Worm (Caenorhabditis elegans) whole organism, mixed stage, embryonic: ENCODE data around the gene mrpl-28.

Source experiments
- M03D4.4 ChIP-seq: sonication (generic microtip); optimal IDR thresholded peaks from 2 replicates; lab custom pipeline; 2017; ENCODE audit warnings: mild to moderate bottlenecking, missing genetic modification characterization, missing compliant biosample characterization
- bed-3 ChIP-seq: fragments of 200-800 bp; sonication (Bioruptor generic); optimal IDR thresholded peaks from 3 replicates; lab custom pipeline; 2018; ENCODE audit warnings: mild to moderate bottlenecking, missing genetic modification characterization, moderate library complexity, missing compliant biosample characterization
- blmp-1 ChIP-seq: fragments of 150-350 bp; optimal IDR thresholded peaks from 2 replicates; lab custom pipeline; 2014; ENCODE audit warnings: missing biosample characterization, missing genetic modification characterization
- ceh-39 ChIP-seq: fragments of 150-350 bp; optimal IDR thresholded peaks from 2 replicates; lab custom pipeline; 2014; ENCODE audit warnings: missing biosample characterization, missing genetic modification characterization
- ceh-43 ChIP-seq: fragments of 200-800 bp; sonication (Bioruptor generic); optimal IDR thresholded peaks from 2 replicates; lab custom pipeline; 2018; ENCODE audit warnings: mild to moderate bottlenecking, missing genetic modification characterization, moderate library complexity, missing compliant biosample characterization
- ceh-83 ChIP-seq: fragments of 200-800 bp; sonication (Bioruptor generic); optimal IDR thresholded peaks from 2 replicates; lab custom pipeline; 2018; ENCODE audit warnings: mild to moderate bottlenecking, missing genetic modification characterization, missing compliant biosample characterization
- ces-1 ChIP-seq: fragments of 150-350 bp; optimal IDR thresholded peaks from 2 replicates; lab custom pipeline; 2014; ENCODE audit warnings: missing biosample characterization, missing genetic modification reagents, missing genetic modification characterization
- cnd-1 ChIP-seq: fragments of 200-800 bp; sonication (Bioruptor generic); optimal IDR thresholded peaks from 2 replicates; lab custom pipeline; 2018; ENCODE audit warnings: mild to moderate bottlenecking, missing genetic modification characterization, missing compliant biosample characterization
- drap-1 ChIP-seq: fragments of 200-800 bp; sonication (Bioruptor generic); optimal IDR thresholded peaks from 3 replicates; lab custom pipeline; 2018; ENCODE audit warnings: mild to moderate bottlenecking, missing genetic modification characterization, missing compliant biosample characterization
- elt-3 ChIP-seq: fragments of 150-350 bp; optimal IDR thresholded peaks from 2 replicates; lab custom pipeline; 2014; ENCODE audit warnings: missing biosample characterization, missing genetic modification characterization
- flh-1 ChIP-seq: fragments of 200-800 bp; sonication (Bioruptor generic); optimal IDR thresholded peaks from 2 replicates; lab custom pipeline; 2018; ENCODE audit warnings: mild to moderate bottlenecking, missing genetic modification characterization, moderate library complexity, missing compliant biosample characterization
- ham-2 ChIP-seq: fragments of 200-800 bp; sonication (Bioruptor generic); optimal IDR thresholded peaks from 2 replicates; lab custom pipeline; 2018; ENCODE audit warnings: mild to moderate bottlenecking, missing genetic modification characterization, missing compliant biosample characterization
- hlh-1 ChIP-seq: fragments of 150-350 bp; optimal IDR thresholded peaks from 2 replicates; lab custom pipeline; 2014; ENCODE audit warnings: missing biosample characterization, missing genetic modification reagents, missing genetic modification characterization
- lin-13 ChIP-seq: fragments of 150-350 bp; optimal IDR thresholded peaks from 2 replicates; lab custom pipeline; 2014; ENCODE audit warnings: missing biosample characterization, missing genetic modification characterization
- lin-32 ChIP-seq: fragments of 200-800 bp; sonication (Bioruptor generic); optimal IDR thresholded peaks from 2 replicates; lab custom pipeline; 2018; ENCODE audit warnings: mild to moderate bottlenecking, missing genetic modification characterization, missing compliant biosample characterization
- lsy-2 ChIP-seq: fragments of 150-350 bp; optimal IDR thresholded peaks from 2 replicates; lab custom pipeline; 2014; ENCODE audit warnings: missing biosample characterization, missing genetic modification characterization
- mep-1 ChIP-seq: fragments of 150-350 bp; optimal IDR thresholded peaks from 2 replicates; lab custom pipeline; 2017; ENCODE audit warnings: missing biosample characterization, missing genetic modification reagents, missing genetic modification characterization, inconsistent platforms
- mls-2 ChIP-seq: sonication (generic microtip); optimal IDR thresholded peaks from 2 replicates; lab custom pipeline; 2016; ENCODE audit warnings: mild to moderate bottlenecking, missing genetic modification characterization, moderate library complexity, missing compliant biosample characterization
- nhr-12 ChIP-seq: fragments of 150-350 bp; optimal IDR thresholded peaks from 2 replicates; lab custom pipeline; 2014; ENCODE audit warnings: missing biosample characterization, missing genetic modification characterization
- nhr-2 ChIP-seq: fragments of 150-350 bp; optimal IDR thresholded peaks from 2 replicates; lab custom pipeline; 2014; ENCODE audit warnings: missing biosample characterization, missing genetic modification characterization
- nhr-237 ChIP-seq: fragments of 150-350 bp; optimal IDR thresholded peaks from 2 replicates; lab custom pipeline; 2014; ENCODE audit warnings: missing biosample characterization, missing genetic modification characterization
- nhr-28 ChIP-seq: fragments of 150-350 bp; optimal IDR thresholded peaks from 2 replicates; lab custom pipeline; 2014; ENCODE audit warnings: missing biosample characterization, missing genetic modification characterization
- nhr-76 ChIP-seq: sonication (generic microtip); optimal IDR thresholded peaks from 2 replicates; lab custom pipeline; 2017; ENCODE audit warnings: missing biosample characterization, missing genetic modification characterization
- pha-4 ChIP-seq: fragments of 150-350 bp; optimal IDR thresholded peaks from 2 replicates; lab custom pipeline; 2018; ENCODE audit warnings: missing biosample characterization, missing genetic modification reagents, missing genetic modification characterization
- sem-2 ChIP-seq: fragments of 200-800 bp; sonication (Bioruptor generic); optimal IDR thresholded peaks from 2 replicates; lab custom pipeline; 2018; ENCODE audit warnings: mild to moderate bottlenecking, missing genetic modification characterization, missing compliant biosample characterization
- sptf-1 ChIP-seq: sonication (generic microtip); optimal IDR thresholded peaks from 2 replicates; lab custom pipeline; 2017; ENCODE audit warnings: mild to moderate bottlenecking, missing genetic modification characterization, moderate library complexity, missing compliant biosample characterization
- unc-120 ChIP-seq: sonication (generic microtip); optimal IDR thresholded peaks from 2 replicates; lab custom pipeline; 2017; ENCODE audit warnings: missing genetic modification characterization, missing compliant biosample characterization; ENCODE audit not compliant: poor library complexity, severe bottlenecking
- unc-62 ChIP-seq: fragments of 150-350 bp; optimal IDR thresholded peaks from 2 replicates; lab custom pipeline; 2014; ENCODE audit warnings: missing biosample characterization, missing genetic modification reagents, missing genetic modification characterization
- zip-8 ChIP-seq: fragments of 150-350 bp; optimal IDR thresholded peaks from 2 replicates; lab custom pipeline; 2014; ENCODE audit warnings: missing biosample characterization, missing genetic modification characterization
- ztf-11 ChIP-seq: fragments of 150-350 bp; optimal IDR thresholded peaks from 2 replicates; lab custom pipeline; 2014; ENCODE audit warnings: missing biosample characterization, missing genetic modification characterization

Gene mrpl-28

ce11 chrII:159294-159922 is 3.6 kb upstream of the mrpl-28 start:
- TF ChIP-seq ceh-39 (tag; lab: Kevin White, UChicago) (peak; percentile 89), lsy-2 (tag; lab: Kevin White, UChicago) (peak; percentile 54), nhr-237 (tag; lab: Kevin White, UChicago) (no peak), hlh-1 (peak; percentile 68), unc-62 (peak; percentile 51), unc-120 (tag; lab: Kevin White, UChicago) (peak; percentile 10), pha-4 (tag; lab: Kevin White, UChicago) (peak; percentile 26), ceh-83 (no peak)

ce11 chrII:158004-158731 is 2.4 kb upstream of the mrpl-28 start:
- TF ChIP-seq blmp-1 (tag; lab: Kevin White, UChicago) (peak; percentile 59), nhr-76 (tag; lab: Kevin White, UChicago) (no peak), ces-1 (peak; percentile 90), ham-2 (GFP tag; lab: Kevin White, UChicago) (peak; percentile 52)

ce11 chrII:156999-157499 is 1.2 kb upstream of the mrpl-28 start:
- peak; percentile 75 for TF ChIP-seq zip-8
- TF ChIP-seq ceh-43 (GFP tag; lab: Kevin White, UChicago) = no peak
- TF ChIP-seq, all 35 proteins: peak for 1

ce11 chrII:152283-152682 is 3.5 kb downstream of the mrpl-28 start, which contains the start of gene T25D3.3:
Gene T25D3.3 (plus strand): TSS chrII:152583.
- TF ChIP-seq unc-62 = no peak
- TF ChIP-seq ceh-39 (tag; lab: Kevin White, UChicago) = no peak
- TF ChIP-seq sptf-1 (tag; lab: Kevin White, UChicago) = no peak
- no peak for TF ChIP-seq blmp-1 (tag; lab: Kevin White, UChicago)
- no peak for TF ChIP-seq elt-3 (tag; lab: Kevin White, UChicago)
- no peak for TF ChIP-seq lin-32 (GFP tag; lab: Kevin White, UChicago)
- no peak for TF ChIP-seq mep-1 (tag; lab: Kevin White, UChicago)
- no peak for TF ChIP-seq mls-2
- no peak for TF ChIP-seq zip-8
- no peak for TF ChIP-seq ceh-43 (GFP tag; lab: Kevin White, UChicago)
- no peak for TF ChIP-seq cnd-1 (tag; lab: Kevin White, UChicago)
- TF ChIP-seq sem-2 (GFP tag; lab: Kevin White, UChicago) = no peak
- TF ChIP-seq nhr-28 (tag; lab: Kevin White, UChicago) = no peak
- TF ChIP-seq ceh-83 = no peak

- TF ChIP-seq ceh-39 (tag; lab: Kevin White, UChicago) = no peak
- TF ChIP-seq nhr-12 (tag; lab: Kevin White, UChicago) = no peak
- TF ChIP-seq pha-4 (tag; lab: Kevin White, UChicago) = no peak
- no peak for TF ChIP-seq mls-2
- TF ChIP-seq, all 35 proteins: peak for 0
These were observed 4.3 kb downstream of the mrpl-28 start for ce11 chrII:151495-151894.

ce11 chrII:146933-147332 is 8.9 kb downstream of the mrpl-28 start, which contains the start of gene T25D3.4:
Gene T25D3.4 (plus strand): TSS chrII:147233.
- TF ChIP-seq ceh-43 (GFP tag; lab: Kevin White, UChicago) (no peak), ceh-39 (tag; lab: Kevin White, UChicago) (no peak), ztf-11 (tag; lab: Kevin White, UChicago) (no peak), sptf-1 (tag; lab: Kevin White, UChicago) (no peak), M03D4.4 (no peak), blmp-1 (tag; lab: Kevin White, UChicago) (no peak), mep-1 (tag; lab: Kevin White, UChicago) (no peak), lin-13 (tag; lab: Kevin White, UChicago) (no peak), ces-1 (no peak), nhr-28 (tag; lab: Kevin White, UChicago) (no peak), bed-3 (GFP tag; lab: Kevin White, UChicago) (no peak), zip-8 (no peak), nhr-76 (tag; lab: Kevin White, UChicago) (no peak), lsy-2 (tag; lab: Kevin White, UChicago) (no peak), mls-2 (no peak), ham-2 (GFP tag; lab: Kevin White, UChicago) (no peak), flh-1 (GFP tag; lab: Kevin White, UChicago) (no peak), unc-62 (no peak), drap-1 (no peak), nhr-2 (tag; lab: Kevin White, UChicago) (no peak)
- TF ChIP-seq, all 35 proteins: peak for 0
